Fruit fly (Drosophila melanogaster) whole organism, pupa: ENCODE results near the gene CG32641.

Experiments
- CG14655 ChIP-seq: fragments of 200-800 bp; sonication (Bioruptor generic); optimal IDR thresholded peaks from 3 replicates; lab custom pipeline; 2017; ENCODE audit warnings: mild to moderate bottlenecking, missing biosample characterization, missing genetic modification reagents, missing genetic modification characterization
- CG17806 ChIP-seq: fragments of 200-800 bp; sonication (Bioruptor generic); optimal IDR thresholded peaks from 2 replicates; lab custom pipeline; 2018; ENCODE audit warnings: missing biosample characterization, mild to moderate bottlenecking, missing genetic modification characterization, moderate library complexity
- CG9948 ChIP-seq: fragments of 200-800 bp; sonication (Bioruptor generic); optimal IDR thresholded peaks from 2 replicates; lab custom pipeline; 2018; ENCODE audit warnings: missing biosample characterization, mild to moderate bottlenecking, missing genetic modification characterization, moderate library complexity
- D1 ChIP-seq: fragments of 200-800 bp; sonication (Bioruptor generic); optimal IDR thresholded peaks from 2 replicates; lab custom pipeline; 2018; ENCODE audit warnings: missing biosample characterization, mild to moderate bottlenecking, missing genetic modification characterization, moderate library complexity
- EcR ChIP-seq: fragments of 200-800 bp; sonication (Bioruptor generic); optimal IDR thresholded peaks from 3 replicates; lab custom pipeline; 2019; ENCODE audit warnings: missing biosample characterization, missing genetic modification characterization, mild to moderate bottlenecking, moderate library complexity, missing genetic modification reagents
- Ets98B ChIP-seq: fragments of 200-800 bp; sonication (Bioruptor generic); IDR thresholded peaks from 2 replicates; pipeline ENCODE4 v1.3.6; 2022; ENCODE audit warnings: missing biosample characterization, missing genetic modification characterization
- Pif1B ChIP-seq: fragments of 200-800 bp; sonication (Bioruptor generic); optimal IDR thresholded peaks from 3 replicates; lab custom pipeline; 2016; ENCODE audit warnings: missing biosample characterization, missing genetic modification characterization
- fd96Ca ChIP-seq: fragments of 200-800 bp; sonication (Bioruptor generic); IDR thresholded peaks from 3 replicates; pipeline ENCODE4 v1.3.6; 2022; ENCODE audit warnings: missing biosample characterization, missing genetic modification characterization
- rn ChIP-seq: fragments of 200-800 bp; sonication (Bioruptor generic); IDR thresholded peaks from 2 replicates; pipeline ENCODE4 v1.3.6; 2022; ENCODE audit warnings: missing biosample characterization, missing genetic modification characterization

- TF ChIP-seq Pif1B (GFP tag; lab: Kevin White, UChicago), result no peak
- no peak for TF ChIP-seq EcR (GFP tag; lab: Kevin White, UChicago)
- TF ChIP-seq Ets98B, result peak; percentile 33; the same call in 1 of the 2 replicates
- no peak for TF ChIP-seq CG14655 (GFP tag; lab: Kevin White, UChicago)
- TF ChIP-seq rn, result no peak
- TF ChIP-seq D1 (tag; lab: Kevin White, UChicago), result no peak
- TF ChIP-seq fd96Ca (GFP tag; lab: Robert Waterston, UW), result no peak
- TF ChIP-seq CG9948 (tag; lab: Kevin White, UChicago), result no peak
- TF ChIP-seq CG17806 (tag; lab: Kevin White, UChicago), result no peak
Measured at dm6 chrX:13149083-13149482, 35.2 kb upstream of the CG32641 start.
